Fruit fly (Drosophila melanogaster): ENCODE results near the gene CG3527.

The CG3527 gene

DNA sequence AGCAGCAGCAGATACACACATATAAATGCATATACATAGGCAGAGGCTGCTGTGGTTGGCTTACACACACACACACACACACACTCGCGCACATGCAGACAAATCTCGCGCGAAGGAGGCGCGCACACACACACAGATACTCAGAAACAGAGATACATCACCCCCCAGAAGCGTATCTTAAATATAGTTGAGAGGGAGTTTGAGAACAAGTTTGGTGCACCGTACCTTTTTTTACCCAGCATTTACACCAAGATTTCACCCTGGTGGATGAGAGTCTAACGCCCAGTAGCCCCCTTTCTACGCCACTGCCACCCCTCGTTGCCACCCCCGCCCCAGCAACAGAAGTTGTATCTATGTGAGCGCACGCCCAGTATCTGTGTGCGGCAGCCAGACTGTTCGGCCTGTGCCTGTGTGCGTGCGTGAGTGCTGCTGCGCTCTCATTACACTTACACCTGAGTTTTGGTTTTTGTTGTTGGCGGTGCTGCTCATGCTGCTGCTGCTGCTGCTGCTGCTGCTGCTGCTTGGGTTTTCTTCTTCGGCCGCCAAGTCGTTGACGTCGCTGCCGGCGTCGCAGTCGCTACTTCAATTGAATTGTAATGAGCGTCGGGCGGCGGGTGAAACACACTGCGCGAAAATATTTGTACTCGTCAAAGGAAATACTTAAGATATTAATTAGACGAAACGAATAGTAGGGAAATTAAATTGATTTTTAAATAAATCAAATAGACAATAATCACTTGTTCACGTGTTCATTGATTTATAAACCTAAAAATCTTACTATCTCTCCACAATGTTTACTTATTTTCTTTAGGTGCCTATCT, 38.4 kb downstream of the CG3527 start (continued):
- TF ChIP-seq pum (GFP tag; optimal IDR thresholded peaks at IDR 0.05): peak; percentile 30
- TF ChIP-seq CG6765 (GFP tag; optimal IDR thresholded peaks at IDR 0.05): no peak
- no peak for TF ChIP-seq B-H2 (GFP tag; optimal IDR thresholded peaks at IDR 0.05)
- peak; percentile 54 for TF ChIP-seq ac (GFP tag; optimal IDR thresholded peaks at IDR 0.05)
- TF ChIP-seq bsh (GFP tag; optimal IDR thresholded peaks at IDR 0.05): peak; percentile 77 to 88
- peak; percentile 84 for TF ChIP-seq CG7357 (GFP tag; IDR thresholded peaks at IDR 0.05)
- peak; percentile 91 for TF ChIP-seq CG8765 (GFP tag; IDR thresholded peaks at IDR 0.05)
- peak; percentile 88 for TF ChIP-seq CG1024 (GFP tag; IDR thresholded peaks at IDR 0.05)
- peak; percentile 82 for TF ChIP-seq Hmr (GFP tag; optimal IDR thresholded peaks at IDR 0.05)
- no peak for TF ChIP-seq cad (GFP tag; optimal IDR thresholded peaks at IDR 0.05)
- TF ChIP-seq CrebB (tag; optimal IDR thresholded peaks at IDR 0.05): peak; percentile 80
- peak; percentile 91 for TF ChIP-seq Taf1 (GFP tag; IDR thresholded peaks at IDR 0.05)
- peak; percentile 96 for TF ChIP-seq cg (GFP tag; optimal IDR thresholded peaks at IDR 0.05)
- TF ChIP-seq CG10267 (tag; optimal IDR thresholded peaks at IDR 0.05): peak; percentile 24
- no peak for TF ChIP-seq da (GFP tag; optimal IDR thresholded peaks at IDR 0.05)
- TF ChIP-seq CG7556 (GFP tag; optimal IDR thresholded peaks at IDR 0.05): peak; percentile 75
- TF ChIP-seq CG6689 (GFP tag; IDR thresholded peaks at IDR 0.05): peak; percentile 90
- TF ChIP-seq otp (GFP tag; IDR thresholded peaks at IDR 0.05): peak; percentile 95
- TF ChIP-seq CG14050 (GFP tag; IDR thresholded peaks at IDR 0.05): peak; percentile 89
- TF ChIP-seq zfh2 (GFP tag; optimal IDR thresholded peaks at IDR 0.05): no peak
- peak; percentile 89 for TF ChIP-seq sens (GFP tag)
- TF ChIP-seq MBD-R2 (GFP tag; IDR thresholded peaks at IDR 0.05): peak; percentile 74
- TF ChIP-seq CG18619 (GFP tag; optimal IDR thresholded peaks at IDR 0.05): peak; percentile 73
- TF ChIP-seq mam (GFP tag; optimal IDR thresholded peaks at IDR 0.05): peak; percentile 52
- peak; percentile 85 for TF ChIP-seq Xbp1 (GFP tag; optimal IDR thresholded peaks at IDR 0.05)
- TF ChIP-seq fd102C (GFP tag; optimal IDR thresholded peaks at IDR 0.05): peak; percentile 27
- TF ChIP-seq al (GFP tag; IDR thresholded peaks at IDR 0.05): peak; percentile 68
- peak; percentile 19 for TF ChIP-seq CG7271 (tag; optimal IDR thresholded peaks at IDR 0.05)
- TF ChIP-seq Nf-YA (GFP tag; IDR thresholded peaks at IDR 0.05): peak; percentile 89
- TF ChIP-seq BtbVII (GFP tag; optimal IDR thresholded peaks at IDR 0.05): peak; percentile 4
- TF ChIP-seq CG5180 (GFP tag; optimal IDR thresholded peaks at IDR 0.05): peak; percentile 55
- TF ChIP-seq NK7.1 (GFP tag; optimal IDR thresholded peaks at IDR 0.05): no peak
- peak; percentile 48 for TF ChIP-seq her (GFP tag; optimal IDR thresholded peaks at IDR 0.05)
- peak; percentile 46 for TF ChIP-seq CG6683 (GFP tag; optimal IDR thresholded peaks at IDR 0.05)
- TF ChIP-seq CHES-1-like (GFP tag; optimal IDR thresholded peaks at IDR 0.05): peak; percentile 36
- TF ChIP-seq ase (GFP tag; IDR thresholded peaks at IDR 0.05): peak; percentile 91
- peak; percentile 92 for TF ChIP-seq Xrp1 (GFP tag; IDR thresholded peaks at IDR 0.05)
- peak; percentile 90 for TF ChIP-seq jing (GFP tag; optimal IDR thresholded peaks at IDR 0.05)
- TF ChIP-seq Poxn (GFP tag; IDR thresholded peaks at IDR 0.05): no peak
- peak; percentile 62 for TF ChIP-seq gsb-n (tag; optimal IDR thresholded peaks at IDR 0.05)
- no peak for TF ChIP-seq sna (GFP tag; IDR thresholded peaks at IDR 0.05; ENCODE audit: partially characterized antibody)
- no peak for TF ChIP-seq Hr78 (GFP tag; optimal IDR thresholded peaks at IDR 0.05)
- no peak for TF ChIP-seq Lpt (GFP tag; optimal IDR thresholded peaks at IDR 0.05)
- peak; percentile 84; the same call in 2 of the 3 replicates for TF ChIP-seq jigr1 (GFP tag; IDR thresholded peaks at IDR 0.05)
- TF ChIP-seq HLHmδ (GFP tag; optimal IDR thresholded peaks at IDR 0.05): no peak
- no peak for TF ChIP-seq Eip74EF (GFP tag; optimal IDR thresholded peaks at IDR 0.05)
- TF ChIP-seq CG10462 (GFP tag; optimal IDR thresholded peaks at IDR 0.05): peak; percentile 48
- peak; percentile 81 for TF ChIP-seq CG30403 (GFP tag; optimal IDR thresholded peaks at IDR 0.05)
- no peak for TF ChIP-seq BEAF-32 (GFP tag; optimal IDR thresholded peaks at IDR 0.05)
